Worm (Caenorhabditis elegans) whole organism, early embryonic: ENCODE data around the gene apa-2.

Experiments
- aly-1 ChIP-seq: sonication (generic microtip); optimal IDR thresholded peaks from 2 replicates; lab custom pipeline; 2016; ENCODE audit warnings: missing genetic modification characterization, missing compliant biosample characterization
- pes-1 ChIP-seq: fragments of 200-800 bp; sonication (Bioruptor generic); IDR thresholded peaks from 2 replicates; pipeline ENCODE4 v1.3.6; 2022; ENCODE audit warnings: missing genetic modification reagents, missing genetic modification characterization, missing compliant biosample characterization
- tbx-37 ChIP-seq: fragments of 200-800 bp; sonication (Bioruptor generic); conservative IDR thresholded peaks from 2 replicates; pipeline ENCODE4 v1.3.6; 2022; ENCODE audit warnings: missing genetic modification reagents, missing genetic modification characterization, missing compliant biosample characterization

- TF ChIP-seq pes-1 (GFP tag; lab: Robert Waterston, UW) (no peak), aly-1 (tag; lab: Kevin White, UChicago) (no peak), tbx-37 (GFP tag; lab: Robert Waterston, UW) (no peak)
These were observed 52.9 kb downstream of the apa-2 start, which contains the start of gene C23F12.3 for ce11 chrX:9391345-9391744.
